Worm (Caenorhabditis elegans) whole organism, young adult: ENCODE measurements around the gene nekl-4.

ENCODE experiments used
- F33H1.4 ChIP-seq: fragments of 200-800 bp; sonication (Bioruptor generic); IDR thresholded peaks from 2 replicates; pipeline ENCODE4 v1.3.6; 2022; ENCODE audit warnings: missing genetic modification reagents, missing genetic modification characterization, missing compliant biosample characterization
- F49E8.2 ChIP-seq: sonication (generic microtip); optimal IDR thresholded peaks from 3 replicates; lab custom pipeline; 2017; ENCODE audit warnings: missing genetic modification characterization, mild to moderate bottlenecking, missing compliant biosample characterization, antibody characterized with exemption, moderate library complexity; ENCODE audit not compliant: insufficient read depth
- ceh-27 ChIP-seq: fragments of 200-800 bp; sonication (Bioruptor generic); optimal IDR thresholded peaks from 2 replicates; lab custom pipeline; 2018; ENCODE audit warnings: mild to moderate bottlenecking, missing genetic modification characterization, moderate library complexity, missing compliant biosample characterization
- ekl-4 ChIP-seq: fragments of 200-800 bp; sonication (Bioruptor generic); IDR thresholded peaks from 2 replicates; pipeline ENCODE4 v1.3.6; 2022; ENCODE audit warnings: missing genetic modification reagents, missing genetic modification characterization, missing compliant biosample characterization
- gei-17 ChIP-seq: fragments of 200-800 bp; sonication (Bioruptor generic); optimal IDR thresholded peaks from 2 replicates; lab custom pipeline; 2018; ENCODE audit warnings: mild to moderate bottlenecking, missing genetic modification characterization, missing compliant biosample characterization
- let-526 ChIP-seq: fragments of 200-800 bp; sonication (Bioruptor generic); IDR thresholded peaks from 2 replicates; pipeline ENCODE4 v1.3.6; 2022; ENCODE audit warnings: missing genetic modification reagents, missing genetic modification characterization, missing compliant biosample characterization
- nfya-1 ChIP-seq: sonication (generic microtip); optimal IDR thresholded peaks from 2 replicates; lab custom pipeline; 2017; ENCODE audit warnings: antibody characterized with exemption, missing compliant biosample characterization, missing genetic modification characterization, borderline replicate concordance; ENCODE audit not compliant: insufficient read depth
- nfyb-1 ChIP-seq: fragments of 200-800 bp; sonication (Bioruptor generic); IDR thresholded peaks from 2 replicates; pipeline ENCODE4 v1.3.6; 2022; ENCODE audit warnings: missing genetic modification reagents, missing genetic modification characterization, missing compliant biosample characterization
- sptf-2 ChIP-seq: fragments of 200-800 bp; sonication (Bioruptor generic); optimal IDR thresholded peaks from 2 replicates; lab custom pipeline; 2018; ENCODE audit warnings: mild to moderate bottlenecking, missing genetic modification characterization, missing compliant biosample characterization
- unc-62 ChIP-seq: fragments of 150-350 bp; optimal IDR thresholded peaks from 2 replicates; lab custom pipeline; 2014; ENCODE audit warnings: missing biosample characterization, missing genetic modification reagents, missing genetic modification characterization

DNA sequence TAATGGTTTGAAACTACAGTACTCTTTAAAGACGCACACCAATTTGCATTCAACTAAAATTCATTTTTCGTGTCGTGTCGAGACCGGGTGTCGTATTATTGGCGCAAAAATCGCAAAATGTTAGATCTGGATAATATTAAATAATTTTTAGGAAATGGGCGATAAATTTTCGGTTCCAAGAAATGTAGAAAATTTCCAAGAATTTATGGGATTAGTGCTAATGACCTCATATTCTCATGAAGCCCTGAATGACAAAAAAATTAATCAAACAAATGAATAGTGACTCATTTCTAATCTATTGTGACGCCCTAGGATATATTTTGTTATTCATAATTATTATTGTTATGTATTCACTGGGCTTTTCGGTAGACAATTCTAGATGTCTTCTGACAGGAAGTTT, 16.6 kb downstream of the nekl-4 start:
- TF ChIP-seq gei-17 (no peak), unc-62 (GFP tag; lab: Kevin White, UChicago) (no peak), nfya-1 (tag; lab: Kevin White, UChicago) (no peak), ekl-4 (GFP tag; lab: Robert Waterston, UW) (no peak), F33H1.4 (GFP tag; lab: Robert Waterston, UW) (no peak), sptf-2 (GFP tag; lab: Kevin White, UChicago) (no peak), ceh-27 (GFP tag; lab: Kevin White, UChicago) (no peak), let-526 (GFP tag; lab: Robert Waterston, UW) (no peak), F49E8.2 (tag; lab: Kevin White, UChicago) (no peak), nfyb-1 (GFP tag; lab: Robert Waterston, UW) (no peak)
